Worm (Caenorhabditis elegans) whole organism, L1 larva: ENCODE results near the gene cdc-48.1.

Experiments used
- C16A3.4 ChIP-seq: fragments of 150-350 bp; optimal IDR thresholded peaks from 2 replicates; lab custom pipeline; 2014; ENCODE audit warnings: missing biosample characterization, missing genetic modification characterization
- C34B4.2 ChIP-seq: sonication (generic microtip); optimal IDR thresholded peaks from 2 replicates; lab custom pipeline; 2017; ENCODE audit warnings: mild to moderate bottlenecking, missing genetic modification characterization, missing compliant biosample characterization
- F16B12.6 ChIP-seq: fragments of 150-350 bp; optimal IDR thresholded peaks from 2 replicates; lab custom pipeline; 2014; ENCODE audit warnings: missing biosample characterization, missing genetic modification characterization
- alr-1 ChIP-seq: fragments of 200-800 bp; sonication (Bioruptor generic); optimal IDR thresholded peaks from 2 replicates; lab custom pipeline; 2018; ENCODE audit warnings: borderline replicate concordance, mild to moderate bottlenecking, missing genetic modification characterization, missing compliant biosample characterization
- aly-2 ChIP-seq: fragments of 150-350 bp; optimal IDR thresholded peaks from 2 replicates; lab custom pipeline; 2014; ENCODE audit warnings: missing biosample characterization, missing genetic modification characterization
- blmp-1 ChIP-seq: fragments of 150-350 bp; optimal IDR thresholded peaks from 2 replicates; lab custom pipeline; 2014; ENCODE audit warnings: missing biosample characterization, missing genetic modification characterization
- ceh-63 ChIP-seq: fragments of 200-800 bp; sonication (Bioruptor generic); optimal IDR thresholded peaks from 2 replicates; lab custom pipeline; 2018; ENCODE audit warnings: mild to moderate bottlenecking, missing genetic modification characterization, missing compliant biosample characterization
- ceh-82 ChIP-seq, 3 experiments: fragments of 150-350 bp in 1 of 3; sonication (generic microtip) in 2 of 3; optimal IDR thresholded peaks; 2 replicates each; lab custom pipeline; 2014 to 2017; ENCODE audit warnings: missing biosample characterization in 3 of 3, missing genetic modification characterization in 3 of 3
- ceh-90 ChIP-seq: sonication (generic microtip); optimal IDR thresholded peaks from 2 replicates; lab custom pipeline; 2016; ENCODE audit warnings: missing genetic modification characterization, missing compliant biosample characterization
- dsc-1 ChIP-seq: sonication (generic microtip); optimal IDR thresholded peaks from 2 replicates; lab custom pipeline; 2016; ENCODE audit warnings: mild to moderate bottlenecking, missing genetic modification characterization, missing compliant biosample characterization
- efl-1 ChIP-seq, 4 experiments: fragments of 150-350 bp; optimal IDR thresholded peaks in 3 of 4; peaks in 1 of 4; 1 replicate in 1 of 4; 2 replicates in 3 of 4; lab custom pipeline; 2014; ENCODE audit warnings: missing biosample characterization in 2 of 4, missing genetic modification characterization in 2 of 4, missing genetic modification reagents in 2 of 4
- efl-3 ChIP-seq: fragments of 200-800 bp; sonication (Bioruptor generic); optimal IDR thresholded peaks from 2 replicates; lab custom pipeline; 2018; ENCODE audit warnings: mild to moderate bottlenecking, missing genetic modification characterization, missing compliant biosample characterization
- egl-13 ChIP-seq: sonication (generic microtip); optimal IDR thresholded peaks from 2 replicates; lab custom pipeline; 2016; ENCODE audit warnings: missing genotype, missing genetic modification reagents, missing genetic modification characterization, missing compliant biosample characterization
- egl-27 ChIP-seq, 2 experiments: fragments of 150-350 bp in 1 of 2; sonication (generic microtip); optimal IDR thresholded peaks; 3 replicates each; lab custom pipeline; 2017 to 2018; ENCODE audit warnings: missing biosample characterization in 2 of 2, missing genetic modification characterization in 2 of 2, missing genetic modification reagents in 2 of 2
- elt-2 ChIP-seq: sonication (generic microtip); optimal IDR thresholded peaks from 2 replicates; lab custom pipeline; 2016; ENCODE audit warnings: missing genetic modification characterization, mild to moderate bottlenecking, inconsistent platforms, missing compliant biosample characterization, missing genetic modification reagents
- elt-3 ChIP-seq, 6 experiments: fragments of 150-350 bp in 1 of 6; sonication (generic microtip); optimal IDR thresholded peaks; 2 replicates each; lab custom pipeline; 2017 to 2018; ENCODE audit warnings: missing biosample characterization in 6 of 6, missing genetic modification characterization in 6 of 6, inconsistent platforms in 1 of 6
- fkh-10 ChIP-seq: sonication (generic microtip); optimal IDR thresholded peaks from 2 replicates; lab custom pipeline; 2017; ENCODE audit warnings: missing biosample characterization, missing genetic modification reagents, missing genetic modification characterization
- fos-1 ChIP-seq: fragments of 150-350 bp; optimal IDR thresholded peaks from 2 replicates; lab custom pipeline; 2014; ENCODE audit warnings: missing biosample characterization, missing genetic modification characterization
- isw-1 ChIP-seq: fragments of 200-800 bp; sonication (Bioruptor generic); IDR thresholded peaks from 2 replicates; pipeline ENCODE4 v1.3.6; 2022; ENCODE audit warnings: missing genetic modification characterization, missing compliant biosample characterization
- lin-14 ChIP-seq: fragments of 200-800 bp; sonication (Bioruptor generic); optimal IDR thresholded peaks from 2 replicates; lab custom pipeline; 2018; ENCODE audit warnings: mild to moderate bottlenecking, missing genetic modification characterization, moderate library complexity, missing compliant biosample characterization
- lin-15B ChIP-seq: fragments of 150-350 bp; sonication (generic microtip); optimal IDR thresholded peaks from 3 replicates; lab custom pipeline; 2014; ENCODE audit warnings: missing biosample characterization, missing genetic modification characterization
- lsy-2 ChIP-seq, 2 experiments: fragments of 150-350 bp; optimal IDR thresholded peaks; 2 replicates each; lab custom pipeline; 2014; ENCODE audit warnings: missing biosample characterization in 2 of 2, missing genetic modification characterization in 2 of 2
- nhr-11 ChIP-seq: fragments of 150-350 bp; optimal IDR thresholded peaks from 2 replicates; lab custom pipeline; 2014; ENCODE audit warnings: missing biosample characterization, missing genetic modification characterization
- nhr-19 ChIP-seq: fragments of 200-800 bp; sonication (Bioruptor generic); conservative IDR thresholded peaks from 2 replicates; pipeline ENCODE4 v1.3.6; 2022; ENCODE audit warnings: missing genetic modification characterization, missing compliant biosample characterization
- nhr-47 ChIP-seq: sonication (generic microtip); optimal IDR thresholded peaks from 2 replicates; lab custom pipeline; 2016; ENCODE audit warnings: mild to moderate bottlenecking, missing genetic modification characterization, moderate library complexity, missing compliant biosample characterization
- pax-3 ChIP-seq: fragments of 200-800 bp; sonication (Bioruptor generic); optimal IDR thresholded peaks from 2 replicates; lab custom pipeline; 2018; ENCODE audit warnings: mild to moderate bottlenecking, missing genetic modification characterization, moderate library complexity, missing compliant biosample characterization
- skn-1 ChIP-seq: fragments of 150-350 bp; optimal IDR thresholded peaks from 2 replicates; lab custom pipeline; 2014; ENCODE audit warnings: missing biosample characterization, missing genetic modification characterization
- sox-4 ChIP-seq: sonication (generic microtip); optimal IDR thresholded peaks from 2 replicates; lab custom pipeline; 2016; ENCODE audit warnings: missing genetic modification characterization, missing compliant biosample characterization
- sptf-1 ChIP-seq: fragments of 150-350 bp; optimal IDR thresholded peaks from 2 replicates; lab custom pipeline; 2014; ENCODE audit warnings: missing biosample characterization, missing genetic modification characterization
- swsn-7 ChIP-seq: sonication (generic microtip); optimal IDR thresholded peaks from 2 replicates; lab custom pipeline; 2016; ENCODE audit warnings: missing genetic modification characterization, missing compliant biosample characterization
- tbx-2 ChIP-seq: sonication (generic microtip); optimal IDR thresholded peaks from 2 replicates; lab custom pipeline; 2016; ENCODE audit warnings: missing genetic modification characterization, missing compliant biosample characterization
- tlp-1 ChIP-seq: fragments of 150-350 bp; optimal IDR thresholded peaks from 2 replicates; lab custom pipeline; 2014; ENCODE audit warnings: missing biosample characterization, missing genetic modification characterization
- ztf-4 ChIP-seq: fragments of 150-350 bp; optimal IDR thresholded peaks from 2 replicates; lab custom pipeline; 2014; ENCODE audit warnings: missing biosample characterization, missing genetic modification characterization

The cdc-48.1 gene

DNA sequence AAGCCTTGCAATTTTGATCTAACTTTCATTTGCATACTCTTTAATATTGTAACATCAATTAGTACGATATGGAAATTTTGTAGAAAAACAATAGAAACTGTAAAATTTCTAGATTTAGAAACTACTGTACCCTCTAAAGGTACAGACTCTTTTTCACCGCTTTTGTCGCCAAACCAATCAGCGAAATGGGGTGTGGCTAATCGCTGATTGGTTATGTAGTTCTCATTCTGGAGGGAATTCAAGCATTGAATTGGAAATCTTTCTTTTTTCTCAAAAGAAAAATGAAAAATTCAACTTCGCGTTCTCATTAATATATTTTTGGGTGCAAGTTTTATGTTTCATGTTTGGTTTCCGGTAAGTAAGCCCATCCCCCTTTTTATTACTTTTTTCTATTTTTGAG is 40.4 kb upstream of the cdc-48.1 start (continued):
- TF ChIP-seq sptf-1 (tag; lab: Kevin White, UChicago) = no peak

- TF ChIP-seq ceh-82 (tag; optimal IDR thresholded peaks at IDR 0.05; lab: Kevin White, UChicago) (no peak), dsc-1 (no peak), lsy-2 (tag; optimal IDR thresholded peaks at IDR 0.05; lab: Kevin White, UChicago) (no peak), swsn-7 (tag; lab: Kevin White, UChicago) (no peak), egl-27 (tag; optimal IDR thresholded peaks at IDR 0.05; lab: Kevin White, UChicago) (no peak), nhr-19 (GFP tag; lab: Robert Waterston, UW) (no peak), ceh-63 (no peak), nhr-47 (tag; lab: Kevin White, UChicago) (no peak), ztf-4 (no peak), fkh-10 (GFP tag; lab: Kevin White, UChicago) (no peak), C34B4.2 (no peak), efl-3 (GFP tag; lab: Kevin White, UChicago) (no peak), efl-1 (optimal IDR thresholded peaks at IDR 0.05; lab: Kevin White, UChicago) (no peak), efl-1 (GFP tag; optimal IDR thresholded peaks at IDR 0.05 in 1 of 2; lab: Kevin White, UChicago) (no peak), lin-14 (GFP tag; lab: Kevin White, UChicago) (no peak), elt-3 (tag; optimal IDR thresholded peaks at IDR 0.05; lab: Kevin White, UChicago) (no peak), C16A3.4 (tag; lab: Kevin White, UChicago) (no peak), aly-2 (no peak), ceh-90 (tag; lab: Kevin White, UChicago) (no peak)
Measured at ce11 chrII:10602184-10602583, 39.0 kb upstream of the cdc-48.1 start, which contains the start of gene srv-2. srv-2 (minus strand) TSS chrII:10602284.

ce11 chrII:10598970-10599369 is 35.8 kb upstream of the cdc-48.1 start, which contains the start of gene C14A4.9:
C14A4.9 (plus strand) TSS chrII:10599337.
- TF ChIP-seq fos-1 (tag; lab: Kevin White, UChicago) = no peak
- TF ChIP-seq blmp-1 (tag; lab: Kevin White, UChicago) = peak; percentile 99

- no peak for TF ChIP-seq lin-15B (tag; lab: Kevin White, UChicago)
- no peak for TF ChIP-seq isw-1 (GFP tag; lab: Robert Waterston, UW)
- TF ChIP-seq egl-13 (tag; lab: Kevin White, UChicago) = no peak
- no peak for TF ChIP-seq tbx-2 (tag; lab: Kevin White, UChicago)
- TF ChIP-seq pax-3 (tag; lab: Kevin White, UChicago) = no peak
- no peak for TF ChIP-seq alr-1 (tag; lab: Kevin White, UChicago)
- TF ChIP-seq sox-4 (tag; lab: Kevin White, UChicago) = no peak
- no peak for TF ChIP-seq tlp-1 (tag; lab: Kevin White, UChicago)
- no peak for TF ChIP-seq fkh-10 (GFP tag; lab: Kevin White, UChicago)
- no peak for TF ChIP-seq F16B12.6
- no peak for TF ChIP-seq fos-1 (tag; lab: Kevin White, UChicago)
- TF ChIP-seq skn-1 (tag; lab: Kevin White, UChicago) = no peak
Measured at ce11 chrII:10598039-10598438, 34.8 kb upstream of the cdc-48.1 start, which contains the start of gene C14A4.8. C14A4.8 (minus strand) TSS chrII:10598139.

DNA sequence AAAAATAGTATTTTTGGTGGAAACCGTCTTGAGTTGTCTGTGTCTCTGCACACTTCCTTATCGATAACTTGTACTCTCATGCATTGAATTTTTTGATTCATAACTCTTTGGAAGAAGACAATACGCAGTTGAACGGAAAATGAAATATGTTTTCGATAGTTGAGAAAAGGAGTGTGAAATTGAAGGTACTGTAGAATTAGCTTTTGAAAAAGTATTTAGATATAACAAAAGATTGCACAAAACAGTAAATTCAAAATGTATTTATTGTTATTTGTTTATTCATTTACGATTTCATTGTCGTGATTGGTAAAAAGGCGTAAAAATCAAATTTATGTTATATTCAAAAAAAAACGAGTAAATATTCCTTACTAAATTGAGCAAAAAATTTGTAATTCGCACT is 33.3 kb upstream of the cdc-48.1 start, which contains the start of gene C14A4.7:
TSS of gene C14A4.7 (minus strand) at position 101 of the 400 bp plus-strand sequence.
- TF ChIP-seq elt-2 (tag; lab: Kevin White, UChicago) (peak; percentile 16), nhr-11 (tag; lab: Kevin White, UChicago) (no peak)
